Fruit fly (Drosophila melanogaster): ENCODE data around the gene wge.

The wge gene

dm6 chr3R:22719607-22719949 lies 1.4 kb downstream of the wge start:
- TF ChIP-seq D1 (tag; optimal IDR thresholded peaks at IDR 0.05) (no peak), CG32121 (GFP tag; IDR thresholded peaks at IDR 0.05) (no peak), Pif1A (GFP tag; optimal IDR thresholded peaks at IDR 0.05) (no peak), CG13204 (GFP tag; optimal IDR thresholded peaks at IDR 0.05) (no peak), rn (GFP tag; IDR thresholded peaks at IDR 0.05) (no peak), CG14655 (GFP tag; optimal IDR thresholded peaks at IDR 0.05) (no peak), CG34367 (tag; optimal IDR thresholded peaks at IDR 0.05) (no peak), Ets98B (GFP tag; IDR thresholded peaks at IDR 0.05) (no peak), CG12605 (GFP tag; IDR thresholded peaks at IDR 0.05) (no peak), Pif1B (GFP tag; optimal IDR thresholded peaks at IDR 0.05) (no peak), EcR (GFP tag; optimal IDR thresholded peaks at IDR 0.05) (no peak), fd96Ca (GFP tag; IDR thresholded peaks at IDR 0.05) (no peak), gl (tag; optimal IDR thresholded peaks at IDR 0.05) (no peak), CG8301 (tag; optimal IDR thresholded peaks at IDR 0.05) (no peak), CG8159 (tag; optimal IDR thresholded peaks at IDR 0.05) (no peak), CG17806 (tag; optimal IDR thresholded peaks at IDR 0.05) (no peak), Snoo (tag; optimal IDR thresholded peaks at IDR 0.05) (no peak), CG4496 (GFP tag; IDR thresholded peaks at IDR 0.05) (no peak)

dm6 chr3R:22718937-22719606 lies 1.9 kb downstream of the wge start:
- TF ChIP-seq CG9948 (tag; optimal IDR thresholded peaks at IDR 0.05) (no peak), CG4496 (GFP tag; IDR thresholded peaks at IDR 0.05) (no peak), CG14655 (GFP tag; optimal IDR thresholded peaks at IDR 0.05) (no peak), CG34367 (tag; optimal IDR thresholded peaks at IDR 0.05) (no peak), CG15710 (tag; optimal IDR thresholded peaks at IDR 0.05) (no peak), CG17806 (tag; optimal IDR thresholded peaks at IDR 0.05) (no peak)

dm6 chr3R:22718401-22718800 lies 2.5 kb downstream of the wge start:
- TF ChIP-seq CG32121 (GFP tag; IDR thresholded peaks at IDR 0.05) (no peak), CG8159 (tag; optimal IDR thresholded peaks at IDR 0.05) (no peak), fd96Ca (GFP tag; IDR thresholded peaks at IDR 0.05) (no peak), CG17806 (tag; optimal IDR thresholded peaks at IDR 0.05) (no peak), CG13204 (GFP tag; optimal IDR thresholded peaks at IDR 0.05) (no peak), Ets98B (GFP tag; IDR thresholded peaks at IDR 0.05) (no peak), CG14655 (GFP tag; optimal IDR thresholded peaks at IDR 0.05) (no peak), CG12605 (GFP tag; IDR thresholded peaks at IDR 0.05) (no peak), Pif1A (GFP tag; optimal IDR thresholded peaks at IDR 0.05) (no peak), CG8301 (tag; optimal IDR thresholded peaks at IDR 0.05) (no peak), CG10348 (GFP tag; IDR thresholded peaks at IDR 0.05) (no peak), D1 (tag; optimal IDR thresholded peaks at IDR 0.05) (no peak), Pif1B (GFP tag; optimal IDR thresholded peaks at IDR 0.05) (no peak), CG34367 (tag; optimal IDR thresholded peaks at IDR 0.05) (no peak), CG4496 (GFP tag; IDR thresholded peaks at IDR 0.05) (no peak), EcR (GFP tag; optimal IDR thresholded peaks at IDR 0.05) (no peak), rn (GFP tag; IDR thresholded peaks at IDR 0.05) (no peak)

dm6 chr3R:22717863-22718262 lies 3.1 kb downstream of the wge start:
- TF ChIP-seq gl (tag; optimal IDR thresholded peaks at IDR 0.05), result no peak
- no peak for TF ChIP-seq Pif1B (GFP tag; optimal IDR thresholded peaks at IDR 0.05)
- TF ChIP-seq CG8301 (tag; optimal IDR thresholded peaks at IDR 0.05), result no peak
- no peak for TF ChIP-seq EcR (GFP tag; optimal IDR thresholded peaks at IDR 0.05)
- no peak for TF ChIP-seq CG9948 (tag; optimal IDR thresholded peaks at IDR 0.05)
- TF ChIP-seq CG12605 (GFP tag; IDR thresholded peaks at IDR 0.05), result no peak
- no peak for TF ChIP-seq Snoo (tag; optimal IDR thresholded peaks at IDR 0.05)
- TF ChIP-seq CG10348 (GFP tag; IDR thresholded peaks at IDR 0.05), result no peak
- no peak for TF ChIP-seq Pif1A (GFP tag; optimal IDR thresholded peaks at IDR 0.05)
- TF ChIP-seq fd96Ca (GFP tag; IDR thresholded peaks at IDR 0.05), result no peak
- no peak for TF ChIP-seq D1 (tag; optimal IDR thresholded peaks at IDR 0.05)
- TF ChIP-seq CG4496 (GFP tag; IDR thresholded peaks at IDR 0.05), result no peak
- no peak for TF ChIP-seq CG15710 (tag; optimal IDR thresholded peaks at IDR 0.05)
- TF ChIP-seq CG8159 (tag; optimal IDR thresholded peaks at IDR 0.05), result no peak
- TF ChIP-seq CG17806 (tag; optimal IDR thresholded peaks at IDR 0.05), result no peak
- no peak for TF ChIP-seq CG34367 (tag; optimal IDR thresholded peaks at IDR 0.05)
- TF ChIP-seq CG32121 (GFP tag; IDR thresholded peaks at IDR 0.05), result no peak
- TF ChIP-seq CG13204 (GFP tag; optimal IDR thresholded peaks at IDR 0.05), result no peak
- TF ChIP-seq rn (GFP tag; IDR thresholded peaks at IDR 0.05), result no peak
- TF ChIP-seq Ets98B (GFP tag; IDR thresholded peaks at IDR 0.05), result no peak

dm6 chr3R:22710662-22711061 lies 10.3 kb downstream of the wge start, which contains the start of gene CG4907:
Gene CG4907 (minus strand): TSS chr3R:22710762.
- no peak for TF ChIP-seq CG15710 (tag; optimal IDR thresholded peaks at IDR 0.05)
- TF ChIP-seq CG10348 (GFP tag; IDR thresholded peaks at IDR 0.05), result no peak
- no peak for TF ChIP-seq CG4496 (GFP tag; IDR thresholded peaks at IDR 0.05)
- no peak for TF ChIP-seq Snoo (tag; optimal IDR thresholded peaks at IDR 0.05)
- TF ChIP-seq CG9948 (tag; optimal IDR thresholded peaks at IDR 0.05), result no peak
- no peak for TF ChIP-seq Pif1A (GFP tag; optimal IDR thresholded peaks at IDR 0.05)
- no peak for TF ChIP-seq Ets98B (GFP tag; IDR thresholded peaks at IDR 0.05)
- TF ChIP-seq fd96Ca (GFP tag; IDR thresholded peaks at IDR 0.05), result no peak
- TF ChIP-seq gl (tag; optimal IDR thresholded peaks at IDR 0.05), result no peak
- no peak for TF ChIP-seq Pif1B (GFP tag; optimal IDR thresholded peaks at IDR 0.05)
- no peak for TF ChIP-seq CG34367 (tag; optimal IDR thresholded peaks at IDR 0.05)
- no peak for TF ChIP-seq rn (GFP tag; IDR thresholded peaks at IDR 0.05)
- TF ChIP-seq CG14655 (GFP tag; optimal IDR thresholded peaks at IDR 0.05), result no peak
- TF ChIP-seq CG13204 (GFP tag; optimal IDR thresholded peaks at IDR 0.05), result no peak
- TF ChIP-seq CG8159 (tag; optimal IDR thresholded peaks at IDR 0.05), result no peak
- no peak for TF ChIP-seq D1 (tag; optimal IDR thresholded peaks at IDR 0.05)
- TF ChIP-seq CG8301 (tag; optimal IDR thresholded peaks at IDR 0.05), result no peak
- no peak for TF ChIP-seq CG17806 (tag; optimal IDR thresholded peaks at IDR 0.05)
- TF ChIP-seq CG12605 (GFP tag; IDR thresholded peaks at IDR 0.05), result no peak

dm6 chr3R:22707178-22707577 lies 13.8 kb downstream of the wge start, which contains the start of gene CG13842:
Gene CG13842 (minus strand): TSS chr3R:22707278.
- no peak for TF ChIP-seq Snoo (tag; optimal IDR thresholded peaks at IDR 0.05)
- no peak for TF ChIP-seq CG9948 (tag; optimal IDR thresholded peaks at IDR 0.05)
- no peak for TF ChIP-seq Pif1A (GFP tag; optimal IDR thresholded peaks at IDR 0.05)
- TF ChIP-seq CG12605 (GFP tag; IDR thresholded peaks at IDR 0.05), result no peak
- TF ChIP-seq rn (GFP tag; IDR thresholded peaks at IDR 0.05), result no peak
- no peak for TF ChIP-seq CG8159 (tag; optimal IDR thresholded peaks at IDR 0.05)
- TF ChIP-seq Ets98B (GFP tag; IDR thresholded peaks at IDR 0.05), result no peak
- no peak for TF ChIP-seq CG34367 (tag; optimal IDR thresholded peaks at IDR 0.05)
- TF ChIP-seq CG13204 (GFP tag; optimal IDR thresholded peaks at IDR 0.05), result no peak
- no peak for TF ChIP-seq CG32121 (GFP tag; IDR thresholded peaks at IDR 0.05)
- TF ChIP-seq D1 (tag; optimal IDR thresholded peaks at IDR 0.05), result no peak
- no peak for TF ChIP-seq CG8301 (tag; optimal IDR thresholded peaks at IDR 0.05)
- TF ChIP-seq CG17806 (tag; optimal IDR thresholded peaks at IDR 0.05), result no peak
- no peak for TF ChIP-seq fd96Ca (GFP tag; IDR thresholded peaks at IDR 0.05)
- TF ChIP-seq CG14655 (GFP tag; optimal IDR thresholded peaks at IDR 0.05), result no peak
- TF ChIP-seq Pif1B (GFP tag; optimal IDR thresholded peaks at IDR 0.05), result no peak
- TF ChIP-seq CG4496 (GFP tag; IDR thresholded peaks at IDR 0.05), result no peak
